Worm (Caenorhabditis elegans) whole organism, L2 larva: ENCODE measurements around the gene ZC487.2.
A peak's percentile ranks its signal among the peaks of the same experiment; 100 is the strongest.

ENCODE experiments used
- C34F6.9 ChIP-seq: fragments of 150-350 bp; optimal IDR thresholded peaks from 2 replicates; lab custom pipeline; 2014; ENCODE audit warnings: missing biosample characterization, missing genetic modification characterization
- F13H6.1 ChIP-seq: sonication (generic microtip); optimal IDR thresholded peaks from 2 replicates; lab custom pipeline; 2016; ENCODE audit warnings: missing genetic modification characterization, missing compliant biosample characterization
- R02D3.7 ChIP-seq: fragments of 150-350 bp; optimal IDR thresholded peaks from 2 replicates; lab custom pipeline; 2014; ENCODE audit warnings: missing biosample characterization, missing genetic modification characterization
- Y55F3AM.14 ChIP-seq: fragments of 200-800 bp; sonication (Bioruptor generic); optimal IDR thresholded peaks from 2 replicates; lab custom pipeline; 2018; ENCODE audit warnings: mild to moderate bottlenecking, missing genetic modification characterization, missing compliant biosample characterization
- ZK546.5 ChIP-seq: sonication (generic microtip); optimal IDR thresholded peaks from 2 replicates; lab custom pipeline; 2017; ENCODE audit warnings: missing biosample characterization, missing genetic modification characterization
- aly-2 ChIP-seq: fragments of 150-350 bp; optimal IDR thresholded peaks from 2 replicates; lab custom pipeline; 2014; ENCODE audit warnings: missing biosample characterization, missing genetic modification characterization
- blmp-1 ChIP-seq: sonication (generic microtip); optimal IDR thresholded peaks from 2 replicates; lab custom pipeline; 2017; ENCODE audit warnings: missing genetic modification characterization, mild to moderate bottlenecking, missing compliant biosample characterization, antibody characterized with exemption, moderate library complexity; ENCODE audit not compliant: insufficient read depth
- ceh-16 ChIP-seq: fragments of 150-350 bp; optimal IDR thresholded peaks from 2 replicates; lab custom pipeline; 2014; ENCODE audit warnings: missing biosample characterization, missing genetic modification characterization
- ceh-82 ChIP-seq: fragments of 150-350 bp; optimal IDR thresholded peaks from 2 replicates; lab custom pipeline; 2014; ENCODE audit warnings: missing biosample characterization, missing genetic modification characterization
- dmd-4 ChIP-seq: sonication (generic microtip); optimal IDR thresholded peaks from 2 replicates; lab custom pipeline; 2017; ENCODE audit warnings: missing biosample characterization, missing genetic modification characterization
- egl-27 ChIP-seq: sonication (generic microtip); optimal IDR thresholded peaks from 3 replicates; lab custom pipeline; 2017; ENCODE audit warnings: missing biosample characterization, missing genetic modification reagents, missing genetic modification characterization
- elt-1 ChIP-seq: fragments of 150-350 bp; optimal IDR thresholded peaks from 2 replicates; lab custom pipeline; 2014; ENCODE audit warnings: missing biosample characterization, missing genetic modification characterization
- elt-3 ChIP-seq: sonication (generic microtip); optimal IDR thresholded peaks from 2 replicates; lab custom pipeline; 2017; ENCODE audit warnings: missing biosample characterization, missing genetic modification characterization
- gmeb-1 ChIP-seq: fragments of 150-350 bp; optimal IDR thresholded peaks from 2 replicates; lab custom pipeline; 2014; ENCODE audit warnings: missing biosample characterization, missing genetic modification characterization
- lin-11 ChIP-seq: fragments of 150-350 bp; sonication (generic microtip); optimal IDR thresholded peaks from 2 replicates; lab custom pipeline; 2014; ENCODE audit warnings: missing biosample characterization, missing genetic modification characterization, inconsistent platforms, mixed read lengths
- lin-13 ChIP-seq: fragments of 150-350 bp; optimal IDR thresholded peaks from 2 replicates; lab custom pipeline; 2014; ENCODE audit warnings: missing biosample characterization, missing genetic modification reagents, missing genetic modification characterization
- lin-39 ChIP-seq: fragments of 150-350 bp; optimal IDR thresholded peaks from 2 replicates; lab custom pipeline; 2014; ENCODE audit warnings: missing biosample characterization, missing genetic modification reagents, missing genetic modification characterization
- lsy-2 ChIP-seq, 2 experiments: fragments of 150-350 bp in 1 of 2; sonication (generic microtip) in 1 of 2; optimal IDR thresholded peaks; 2 replicates each; lab custom pipeline; 2014 to 2017; ENCODE audit warnings: missing biosample characterization in 2 of 2, missing genetic modification characterization in 2 of 2
- mab-5 ChIP-seq: fragments of 150-350 bp; optimal IDR thresholded peaks from 2 replicates; lab custom pipeline; 2014; ENCODE audit warnings: missing biosample characterization, missing genetic modification characterization
- mbf-1 ChIP-seq: sonication (generic microtip); optimal IDR thresholded peaks from 2 replicates; lab custom pipeline; 2017; ENCODE audit warnings: missing biosample characterization, missing genetic modification characterization
- mdl-1 ChIP-seq, 2 experiments: fragments of 150-350 bp in 1 of 2; sonication (generic microtip) in 1 of 2; optimal IDR thresholded peaks; 2 replicates each; lab custom pipeline; 2017; ENCODE audit warnings: missing biosample characterization in 2 of 2, missing genetic modification characterization in 2 of 2
- nhr-10 ChIP-seq: sonication (generic microtip); optimal IDR thresholded peaks from 2 replicates; lab custom pipeline; 2017; ENCODE audit warnings: missing biosample characterization, missing genetic modification characterization
- nhr-12 ChIP-seq: fragments of 150-350 bp; optimal IDR thresholded peaks from 2 replicates; lab custom pipeline; 2014; ENCODE audit warnings: missing biosample characterization, missing genetic modification characterization
- nhr-129 ChIP-seq: fragments of 150-350 bp; optimal IDR thresholded peaks from 2 replicates; lab custom pipeline; 2014; ENCODE audit warnings: missing biosample characterization, missing genetic modification characterization
- nhr-21 ChIP-seq: fragments of 150-350 bp; optimal IDR thresholded peaks from 2 replicates; lab custom pipeline; 2014; ENCODE audit warnings: missing biosample characterization, missing genetic modification characterization
- nhr-237 ChIP-seq: fragments of 150-350 bp; optimal IDR thresholded peaks from 2 replicates; lab custom pipeline; 2014; ENCODE audit warnings: missing biosample characterization, missing genetic modification characterization
- nhr-25 ChIP-seq: fragments of 150-350 bp; sonication (generic microtip); optimal IDR thresholded peaks from 3 replicates; lab custom pipeline; 2014; ENCODE audit warnings: missing biosample characterization, missing genetic modification characterization
- nhr-77 ChIP-seq: fragments of 150-350 bp; optimal IDR thresholded peaks from 2 replicates; lab custom pipeline; 2014; ENCODE audit warnings: missing biosample characterization, missing genetic modification characterization
- peb-1 ChIP-seq: fragments of 150-350 bp; optimal IDR thresholded peaks from 2 replicates; lab custom pipeline; 2014; ENCODE audit warnings: missing biosample characterization, missing genetic modification characterization
- skn-1 ChIP-seq: sonication (generic microtip); optimal IDR thresholded peaks from 2 replicates; lab custom pipeline; 2017; ENCODE audit warnings: missing biosample characterization, missing genetic modification characterization
- sma-3 ChIP-seq: sonication (generic microtip); optimal IDR thresholded peaks from 2 replicates; lab custom pipeline; 2016; ENCODE audit warnings: missing genetic modification reagents, missing genetic modification characterization, missing compliant biosample characterization
- sma-9 ChIP-seq, 2 experiments: fragments of 150-350 bp in 1 of 2; sonication (generic microtip) in 1 of 2; optimal IDR thresholded peaks; 2 replicates each; lab custom pipeline; 2014 to 2016; ENCODE audit warnings: missing genetic modification characterization in 2 of 2, mild to moderate bottlenecking in 1 of 2, missing biosample characterization in 1 of 2, missing compliant biosample characterization in 1 of 2, missing genetic modification reagents in 1 of 2, moderate library complexity in 1 of 2
- snpc-4 ChIP-seq: fragments of 150-350 bp; optimal IDR thresholded peaks from 2 replicates; lab custom pipeline; 2014; ENCODE audit warnings: missing biosample characterization, missing genetic modification characterization
- unc-39 ChIP-seq: fragments of 150-350 bp; optimal IDR thresholded peaks from 2 replicates; lab custom pipeline; 2014; ENCODE audit warnings: missing biosample characterization, missing genetic modification characterization
- unc-55 ChIP-seq: fragments of 150-350 bp; sonication (generic microtip); optimal IDR thresholded peaks from 3 replicates; lab custom pipeline; 2014; ENCODE audit warnings: missing biosample characterization, missing genetic modification reagents, missing genetic modification characterization
- unc-62 ChIP-seq: fragments of 150-350 bp; optimal IDR thresholded peaks from 2 replicates; lab custom pipeline; 2014; ENCODE audit warnings: missing biosample characterization, missing genetic modification reagents, missing genetic modification characterization
- zag-1 ChIP-seq: fragments of 150-350 bp; optimal IDR thresholded peaks from 2 replicates; lab custom pipeline; 2014; ENCODE audit warnings: missing biosample characterization, missing genetic modification characterization
- ztf-1 ChIP-seq: fragments of 200-800 bp; sonication (Bioruptor generic); conservative IDR thresholded peaks from 2 replicates; pipeline ENCODE4 v1.3.6; 2022; ENCODE audit warnings: missing genetic modification characterization, missing compliant biosample characterization
- ztf-11 ChIP-seq: sonication (generic microtip); optimal IDR thresholded peaks from 2 replicates; lab custom pipeline; 2017; ENCODE audit warnings: missing biosample characterization, missing genetic modification characterization

ZC487.2 gene

ce11 chrV:6722378-6722777 is at the start of gene ZC487.2:
Gene ZC487.2, minus strand, starts transcription at chrV:6722478.
- TF ChIP-seq R02D3.7 (tag; lab: Kevin White, UChicago), result no peak
- TF ChIP-seq aly-2 (tag; lab: Kevin White, UChicago), result no peak
- no peak for TF ChIP-seq sma-3
- TF ChIP-seq nhr-129 (tag; lab: Kevin White, UChicago), result no peak
- TF ChIP-seq peb-1, result no peak
- TF ChIP-seq unc-62 (GFP tag; lab: Kevin White, UChicago), result no peak

ce11 chrV:6771645-6772044 is 49.4 kb upstream of the ZC487.2 start, which contains the start of gene srh-30:
Gene srh-30, minus strand, starts transcription at chrV:6771745.
- TF ChIP-seq nhr-77 (tag; lab: Kevin White, UChicago) (no peak), aly-2 (tag; lab: Kevin White, UChicago) (no peak), nhr-21 (no peak), ceh-82 (no peak), skn-1 (tag; lab: Kevin White, UChicago) (no peak), lin-39 (no peak), sma-3 (no peak), lsy-2 (tag; optimal IDR thresholded peaks at IDR 0.05; lab: Kevin White, UChicago) (no peak), ceh-16 (no peak), F13H6.1 (tag; lab: Kevin White, UChicago) (no peak), nhr-25 (no peak), elt-3 (no peak), peb-1 (no peak), nhr-10 (tag; lab: Kevin White, UChicago) (no peak), gmeb-1 (no peak), ztf-11 (no peak)

- TF ChIP-seq dmd-4 (tag; lab: Kevin White, UChicago) (no peak), egl-27 (tag; lab: Kevin White, UChicago) (no peak)
Observed at ce11 chrV:6769440-6769839, 47.2 kb upstream of the ZC487.2 start.

- TF ChIP-seq mdl-1 (tag; optimal IDR thresholded peaks at IDR 0.05; lab: Kevin White, UChicago) (no peak), zag-1 (no peak), C34F6.9 (tag; lab: Kevin White, UChicago) (no peak), mab-5 (tag; lab: Kevin White, UChicago) (no peak), nhr-129 (tag; lab: Kevin White, UChicago) (peak; percentile 62), ztf-1 (GFP tag; lab: Robert Waterston, UW) (no peak), snpc-4 (tag; lab: Kevin White, UChicago) (no peak), ZK546.5 (no peak), unc-39 (tag; lab: Kevin White, UChicago) (no peak), ztf-11 (no peak), dmd-4 (tag; lab: Kevin White, UChicago) (no peak), F13H6.1 (tag; lab: Kevin White, UChicago) (peak; percentile 63), R02D3.7 (tag; lab: Kevin White, UChicago) (no peak), blmp-1 (tag; lab: Kevin White, UChicago) (no peak), egl-27 (tag; lab: Kevin White, UChicago) (no peak), Y55F3AM.14 (GFP tag; lab: Kevin White, UChicago) (no peak), nhr-237 (tag; lab: Kevin White, UChicago) (no peak), nhr-12 (tag; lab: Kevin White, UChicago) (no peak), sma-9 (GFP tag; optimal IDR thresholded peaks at IDR 0.05; lab: Kevin White, UChicago) (peak; percentile 3), sma-9 (tag; optimal IDR thresholded peaks at IDR 0.05; lab: Kevin White, UChicago) (no peak), unc-55 (GFP tag; lab: Kevin White, UChicago) (no peak), lin-11 (no peak), elt-1 (no peak), lsy-2 (tag; optimal IDR thresholded peaks at IDR 0.05; lab: Kevin White, UChicago) (no peak), lin-13 (GFP tag; lab: Kevin White, UChicago) (no peak), lin-39 (no peak), mbf-1 (tag; lab: Kevin White, UChicago) (no peak), skn-1 (tag; lab: Kevin White, UChicago) (no peak)
- TF ChIP-seq, all 48 proteins: peak for 3
Observed at ce11 chrV:6768452-6768929, 46.2 kb upstream of the ZC487.2 start, which contains the start of the genes T25F10.1 and clik-1. Gene T25F10.1, plus strand, starts transcription at chrV:6768502. Gene clik-1, minus strand, starts transcription at chrV:6768732.
